Worm (Caenorhabditis elegans): ENCODE results near the gene exos-9.

DNA sequence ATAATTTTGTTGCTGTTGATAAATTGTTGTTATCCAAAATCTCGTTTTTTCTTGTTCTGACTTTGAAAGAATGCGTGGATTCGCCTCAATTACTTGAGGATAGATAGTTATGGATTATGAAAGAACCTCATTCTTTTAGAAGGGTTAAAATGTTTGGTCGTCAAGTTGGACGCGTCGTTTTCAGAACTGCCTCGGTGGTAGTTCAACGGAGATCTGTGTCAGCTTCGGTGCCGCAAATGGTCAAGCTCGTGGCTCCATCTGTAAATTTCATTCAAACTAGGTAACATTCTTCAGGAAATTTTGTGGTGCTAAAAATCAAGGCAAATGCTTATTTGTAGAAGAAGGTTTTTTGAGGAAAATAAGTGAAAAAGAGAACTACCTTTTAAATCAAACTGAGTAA, 17.3 kb downstream of the exos-9 start, which contains the start of gene ndab-2:
- TF ChIP-seq unc-55 (GFP tag; optimal IDR thresholded peaks at IDR 0.05): no peak
- no peak for TF ChIP-seq egl-27 (tag; optimal IDR thresholded peaks at IDR 0.05)
- TF ChIP-seq ztf-4 (tag; optimal IDR thresholded peaks at IDR 0.05): peak; percentile 12
- TF ChIP-seq alr-1 (tag; optimal IDR thresholded peaks at IDR 0.05): no peak
- TF ChIP-seq fos-1 (tag; optimal IDR thresholded peaks at IDR 0.05): no peak
- no peak for TF ChIP-seq nhr-11 (tag; optimal IDR thresholded peaks at IDR 0.05)
- TF ChIP-seq mdl-1 (tag; optimal IDR thresholded peaks at IDR 0.05): no peak

Measured in whole organism, L2 larva.